Worm (Caenorhabditis elegans) whole organism, L2 larva: ENCODE data around the gene R166.2.

ENCODE experiments used
- ama-1 ChIP-seq: fragments of 150-350 bp; optimal IDR thresholded peaks from 2 replicates; lab custom pipeline; 2018; ENCODE audit warnings: inconsistent platforms
- peb-1 ChIP-seq: fragments of 150-350 bp; optimal IDR thresholded peaks from 2 replicates; lab custom pipeline; 2014; ENCODE audit warnings: missing biosample characterization, missing genetic modification characterization
- snpc-4 ChIP-seq: fragments of 150-350 bp; optimal IDR thresholded peaks from 2 replicates; lab custom pipeline; 2014; ENCODE audit warnings: missing biosample characterization, missing genetic modification characterization

DNA sequence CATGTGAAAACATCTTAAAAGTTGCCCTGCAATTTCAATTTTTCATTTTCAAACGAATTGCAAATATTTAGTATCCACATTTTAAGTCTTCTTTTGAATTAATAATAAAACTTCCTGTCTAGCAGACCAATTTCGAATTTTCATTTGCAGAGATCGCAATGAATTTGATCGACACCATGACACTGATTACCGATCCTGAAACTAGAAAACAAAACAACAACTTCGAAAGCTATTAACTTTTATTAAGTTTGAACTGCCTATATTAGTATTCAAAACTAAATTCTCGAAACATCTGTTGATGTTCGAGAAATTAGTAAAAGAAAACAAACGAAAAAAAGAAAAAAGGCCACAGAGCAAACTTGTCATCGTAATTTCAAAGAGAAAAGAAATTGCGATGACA lies 36.7 kb upstream of the R166.2 start:
- TF ChIP-seq ama-1 (lab: Kevin White, UChicago) = no peak
- TF ChIP-seq peb-1 = no peak
- no peak for TF ChIP-seq snpc-4
